Worm (Caenorhabditis elegans) whole organism, young adult: ENCODE measurements around the gene mog-5.

Experiments
- B0035.1 ChIP-seq: sonication (generic microtip); optimal IDR thresholded peaks from 2 replicates; lab custom pipeline; 2016; ENCODE audit warnings: missing genetic modification characterization, mild to moderate bottlenecking, missing compliant biosample characterization, missing genotype, missing genetic modification reagents
- F10E7.11 ChIP-seq: sonication (generic microtip); optimal IDR thresholded peaks from 2 replicates; lab custom pipeline; 2017; ENCODE audit warnings: mild to moderate bottlenecking, missing genetic modification characterization, moderate library complexity, missing compliant biosample characterization
- F37B4.10 ChIP-seq: fragments of 200-800 bp; sonication (Bioruptor generic); IDR thresholded peaks from 2 replicates; pipeline ENCODE4 v1.3.6; 2022; ENCODE audit warnings: missing genetic modification characterization, missing compliant biosample characterization
- F57A8.1 ChIP-seq: fragments of 200-800 bp; sonication (Bioruptor generic); optimal IDR thresholded peaks from 2 replicates; lab custom pipeline; 2018; ENCODE audit warnings: mild to moderate bottlenecking, missing genetic modification characterization, moderate library complexity, missing compliant biosample characterization
- Y56A3A.18 ChIP-seq: fragments of 200-800 bp; sonication (Bioruptor generic); IDR thresholded peaks from 2 replicates; pipeline ENCODE4 v1.3.6; 2022; ENCODE audit warnings: missing genetic modification reagents, missing genetic modification characterization, missing compliant biosample characterization
- Y95B8A.8 ChIP-seq: fragments of 200-800 bp; sonication (Bioruptor generic); IDR thresholded peaks from 2 replicates; pipeline ENCODE4 v1.3.6; 2022; ENCODE audit warnings: missing genetic modification reagents, missing genetic modification characterization, missing compliant biosample characterization
- aptf-2 ChIP-seq: fragments of 200-800 bp; sonication (Bioruptor generic); conservative IDR thresholded peaks from 2 replicates; pipeline ENCODE4 v1.3.6; 2022; ENCODE audit warnings: missing genetic modification reagents, missing genetic modification characterization, missing compliant biosample characterization
- aptf-3 ChIP-seq: fragments of 200-800 bp; sonication (Bioruptor generic); IDR thresholded peaks from 2 replicates; pipeline ENCODE4 v1.3.6; 2022; ENCODE audit warnings: missing genetic modification characterization, missing compliant biosample characterization
- bed-1 ChIP-seq: fragments of 200-800 bp; sonication (Bioruptor generic); IDR thresholded peaks from 2 replicates; pipeline ENCODE4 v1.3.6; 2022; ENCODE audit warnings: missing genetic modification reagents, missing genetic modification characterization, missing compliant biosample characterization
- cebp-1 ChIP-seq, 2 experiments: fragments of 200-800 bp in 1 of 2; sonication (Bioruptor generic) in 1 of 2; sonication (generic microtip) in 1 of 2; IDR thresholded peaks in 1 of 2; optimal IDR thresholded peaks in 1 of 2; 2 replicates each; pipeline versions ENCODE4 v1.3.6 to Lab custom; 2017 to 2022; ENCODE audit warnings: missing compliant biosample characterization in 2 of 2, missing genetic modification characterization in 2 of 2, mild to moderate bottlenecking in 1 of 2, missing genetic modification reagents in 1 of 2, moderate library complexity in 1 of 2
- cebp-2 ChIP-seq: fragments of 200-800 bp; sonication (Bioruptor generic); IDR thresholded peaks from 2 replicates; pipeline ENCODE4 v1.3.6; 2022; ENCODE audit warnings: missing genetic modification characterization, missing compliant biosample characterization
- ceh-100 ChIP-seq: fragments of 200-800 bp; sonication (Bioruptor generic); IDR thresholded peaks from 2 replicates; pipeline ENCODE4 v1.3.6; 2022; ENCODE audit warnings: missing genetic modification reagents, missing genetic modification characterization, missing compliant biosample characterization
- ceh-27 ChIP-seq: fragments of 200-800 bp; sonication (Bioruptor generic); optimal IDR thresholded peaks from 2 replicates; lab custom pipeline; 2018; ENCODE audit warnings: mild to moderate bottlenecking, missing genetic modification characterization, moderate library complexity, missing compliant biosample characterization
- ceh-58 ChIP-seq: fragments of 200-800 bp; sonication (Bioruptor generic); IDR thresholded peaks from 2 replicates; pipeline ENCODE4 v1.3.6; 2022; ENCODE audit warnings: missing genetic modification characterization, missing compliant biosample characterization
- chd-7 ChIP-seq: sonication (generic microtip); optimal IDR thresholded peaks from 2 replicates; lab custom pipeline; 2016; ENCODE audit warnings: mild to moderate bottlenecking, missing genetic modification characterization, moderate library complexity, missing compliant biosample characterization
- dox-1 ChIP-seq: fragments of 200-800 bp; sonication (Bioruptor generic); IDR thresholded peaks from 2 replicates; pipeline ENCODE4 v1.3.6; 2022; ENCODE audit warnings: missing genetic modification reagents, missing genetic modification characterization, missing compliant biosample characterization
- dpff-1 ChIP-seq: sonication (generic microtip); optimal IDR thresholded peaks from 2 replicates; lab custom pipeline; 2017; ENCODE audit warnings: mild to moderate bottlenecking, missing genetic modification characterization, missing compliant biosample characterization
- egl-44 ChIP-seq: fragments of 200-800 bp; sonication (Bioruptor generic); IDR thresholded peaks from 2 replicates; pipeline ENCODE4 v1.3.6; 2022; ENCODE audit warnings: missing genetic modification reagents, missing genetic modification characterization, missing compliant biosample characterization
- fkh-3 ChIP-seq: sonication (generic microtip); optimal IDR thresholded peaks from 2 replicates; lab custom pipeline; 2016; ENCODE audit warnings: mild to moderate bottlenecking, missing genetic modification characterization, missing compliant biosample characterization
- hlh-12 ChIP-seq: sonication (generic microtip); optimal IDR thresholded peaks from 2 replicates; lab custom pipeline; 2016; ENCODE audit warnings: missing genetic modification characterization, missing compliant biosample characterization
- let-526 ChIP-seq: fragments of 200-800 bp; sonication (Bioruptor generic); IDR thresholded peaks from 2 replicates; pipeline ENCODE4 v1.3.6; 2022; ENCODE audit warnings: missing genetic modification reagents, missing genetic modification characterization, missing compliant biosample characterization
- lin-40 ChIP-seq: sonication (generic microtip); optimal IDR thresholded peaks from 2 replicates; lab custom pipeline; 2016; ENCODE audit warnings: missing genetic modification characterization, mild to moderate bottlenecking, missing compliant biosample characterization, missing genotype, missing genetic modification reagents
- lin-54 ChIP-seq: fragments of 200-800 bp; sonication (Bioruptor generic); optimal IDR thresholded peaks from 2 replicates; lab custom pipeline; 2018; ENCODE audit warnings: mild to moderate bottlenecking, missing genetic modification characterization, missing compliant biosample characterization
- lsl-1 ChIP-seq: fragments of 200-800 bp; sonication (Bioruptor generic); optimal IDR thresholded peaks from 2 replicates; lab custom pipeline; 2018; ENCODE audit warnings: mild to moderate bottlenecking, missing genetic modification characterization, moderate library complexity, missing compliant biosample characterization
- madf-3 ChIP-seq: fragments of 200-800 bp; sonication (Bioruptor generic); IDR thresholded peaks from 2 replicates; pipeline ENCODE4 v1.3.6; 2022; ENCODE audit warnings: missing genetic modification reagents, missing genetic modification characterization, missing compliant biosample characterization
- mcd-1 ChIP-seq: fragments of 200-800 bp; sonication (Bioruptor generic); IDR thresholded peaks from 2 replicates; pipeline ENCODE4 v1.3.6; 2022; ENCODE audit warnings: missing genetic modification reagents, missing genetic modification characterization, missing compliant biosample characterization
- mxl-1 ChIP-seq: sonication (generic microtip); optimal IDR thresholded peaks from 2 replicates; lab custom pipeline; 2016; ENCODE audit warnings: missing genetic modification characterization, missing compliant biosample characterization
- pbrm-1 ChIP-seq: fragments of 200-800 bp; sonication (Bioruptor generic); IDR thresholded peaks from 2 replicates; pipeline ENCODE4 v1.3.6; 2022; ENCODE audit warnings: missing genetic modification reagents, missing genetic modification characterization, missing compliant biosample characterization
- repo-1 ChIP-seq: sonication (generic microtip); optimal IDR thresholded peaks from 2 replicates; lab custom pipeline; 2017; ENCODE audit warnings: mild to moderate bottlenecking, missing genetic modification characterization, missing compliant biosample characterization
- snpc-1.1 ChIP-seq: sonication (generic microtip); optimal IDR thresholded peaks from 2 replicates; lab custom pipeline; 2017; ENCODE audit warnings: missing genetic modification characterization, mild to moderate bottlenecking, missing compliant biosample characterization, antibody characterized with exemption, moderate library complexity, missing genotype, missing genetic modification reagents; ENCODE audit not compliant: insufficient read depth
- snpc-1.3 ChIP-seq: sonication (generic microtip); optimal IDR thresholded peaks from 2 replicates; lab custom pipeline; 2017; ENCODE audit warnings: missing genetic modification characterization, mild to moderate bottlenecking, missing compliant biosample characterization, antibody characterized with exemption, moderate library complexity, missing genotype, missing genetic modification reagents; ENCODE audit not compliant: insufficient read depth
- snpc-4 ChIP-seq, 5 experiments: fragments of 150-350 bp in 1 of 5; sonication (generic microtip) in 4 of 5; optimal IDR thresholded peaks; 2 replicates each; lab custom pipeline; 2014 to 2018; ENCODE audit warnings: missing genetic modification characterization in 5 of 5, missing biosample characterization in 3 of 5, antibody characterized with exemption in 2 of 5, mild to moderate bottlenecking in 2 of 5, missing compliant biosample characterization in 2 of 5, missing genotype in 2 of 5, moderate library complexity in 2 of 5, missing genetic modification reagents in 1 of 5
- ztf-28 ChIP-seq: fragments of 200-800 bp; sonication (Bioruptor generic); IDR thresholded peaks from 2 replicates; pipeline ENCODE4 v1.3.6; 2022; ENCODE audit warnings: missing genetic modification reagents, missing genetic modification characterization, missing compliant biosample characterization

mog-5 gene

ce11 chrII:5389831-5390323, 9.5 kb upstream of the mog-5 start, which contains the start of gene ndx-6 (continued):
- TF ChIP-seq let-526 (GFP tag; lab: Robert Waterston, UW) (no peak), pbrm-1 (GFP tag; lab: Robert Waterston, UW) (peak; percentile 52; the same call in 1 of the 2 replicates), Y56A3A.18 (GFP tag; lab: Robert Waterston, UW) (no peak), ceh-58 (GFP tag; lab: Robert Waterston, UW) (no peak), lin-54 (peak; percentile 98), aptf-2 (GFP tag; lab: Robert Waterston, UW) (no peak), snpc-1.3 (tag; lab: Kevin White, UChicago) (peak; percentile 5), F37B4.10 (no peak), egl-44 (GFP tag; lab: Robert Waterston, UW) (no peak), F57A8.1 (GFP tag; lab: Kevin White, UChicago) (peak; percentile 14), repo-1 (tag; lab: Kevin White, UChicago) (peak; percentile 58), ztf-28 (no peak)
- TF ChIP-seq, all 124 proteins: peak for 47

ce11 chrII:5391447-5391846, 7.9 kb upstream of the mog-5 start:
- TF ChIP-seq fkh-3 (tag; lab: Kevin White, UChicago) = no peak
- peak; percentile 25 for TF ChIP-seq lin-54

- TF ChIP-seq dpff-1 (no peak), B0035.1 (tag; lab: Kevin White, UChicago) (no peak), ceh-58 (GFP tag; lab: Robert Waterston, UW) (no peak), aptf-3 (GFP tag; lab: Robert Waterston, UW) (no peak), pbrm-1 (GFP tag; lab: Robert Waterston, UW) (no peak), madf-3 (GFP tag; lab: Robert Waterston, UW) (no peak)
Observed at ce11 chrII:5393090-5393489, 6.2 kb upstream of the mog-5 start, which contains the start of gene brap-2. Gene brap-2 (minus strand): TSS chrII:5393190.

ce11 chrII:5395594-5395993, 3.7 kb upstream of the mog-5 start, which contains the start of gene pink-1:
Gene pink-1 (minus strand): TSS chrII:5395694.
- no peak for TF ChIP-seq F37B4.10
- no peak for TF ChIP-seq mxl-1 (tag; lab: Kevin White, UChicago)
- no peak for TF ChIP-seq ceh-27
- no peak for TF ChIP-seq chd-7 (tag; lab: Kevin White, UChicago)
- no peak for TF ChIP-seq hlh-12 (tag; lab: Kevin White, UChicago)
- TF ChIP-seq snpc-1.1 = no peak
- no peak for TF ChIP-seq bed-1 (GFP tag; lab: Robert Waterston, UW)
- no peak for TF ChIP-seq mcd-1
- TF ChIP-seq ceh-100 (GFP tag; lab: Robert Waterston, UW) = no peak
- no peak for TF ChIP-seq Y95B8A.8 (GFP tag; lab: Robert Waterston, UW)
- no peak for TF ChIP-seq cebp-2
- no peak for TF ChIP-seq snpc-4 (GFP tag; optimal IDR thresholded peaks at IDR 0.05; lab: Kevin White, UChicago)
- no peak for TF ChIP-seq snpc-4 (tag; optimal IDR thresholded peaks at IDR 0.05; lab: Kevin White, UChicago)
- TF ChIP-seq dox-1 (GFP tag; lab: Robert Waterston, UW) = no peak
- no peak for TF ChIP-seq lin-40 (tag; lab: Kevin White, UChicago)
- TF ChIP-seq lsl-1 (GFP tag; lab: Kevin White, UChicago) = no peak
- TF ChIP-seq cebp-1 (GFP tag; IDR thresholded peaks at IDR 0.05; lab: Robert Waterston, UW) = no peak
- no peak for TF ChIP-seq cebp-1 (tag; optimal IDR thresholded peaks at IDR 0.05; lab: Kevin White, UChicago)
- no peak for TF ChIP-seq F10E7.11 (tag; lab: Kevin White, UChicago)
